Fruit fly (Drosophila melanogaster) whole organism, pupa: ENCODE results near the gene Muc91C.

Source experiments
- CG10348 ChIP-seq: fragments of 200-800 bp; sonication (Bioruptor generic); IDR thresholded peaks from 2 replicates; pipeline ENCODE4 v1.3.6; 2022; ENCODE audit warnings: missing biosample characterization, missing genetic modification characterization
- Ets98B ChIP-seq: fragments of 200-800 bp; sonication (Bioruptor generic); IDR thresholded peaks from 2 replicates; pipeline ENCODE4 v1.3.6; 2022; ENCODE audit warnings: missing biosample characterization, missing genetic modification characterization

dm6 chr3R:18722490-18722889, 30.0 kb upstream of the Muc91C start, which contains the start of gene CG34283:
- TF ChIP-seq Ets98B (GFP tag; lab: Robert Waterston, UW) (no peak), CG10348 (GFP tag; lab: Robert Waterston, UW) (no peak)
